Worm (Caenorhabditis elegans) whole organism, L3 larva: ENCODE data around the gene fnta-1.

Experiments used
- egl-27 ChIP-seq: sonication (generic microtip); optimal IDR thresholded peaks from 4 replicates; lab custom pipeline; 2017; ENCODE audit warnings: missing biosample characterization, missing genetic modification reagents, missing genetic modification characterization
- elt-3 ChIP-seq, 3 experiments: fragments of 150-350 bp in 1 of 3; sonication (generic microtip) in 2 of 3; optimal IDR thresholded peaks; 2 replicates in 2 of 3; 4 replicates in 1 of 3; lab custom pipeline; 2014 to 2017; ENCODE audit warnings: missing biosample characterization in 3 of 3, missing genetic modification characterization in 3 of 3
- lin-39 ChIP-seq: fragments of 150-350 bp; optimal IDR thresholded peaks from 2 replicates; lab custom pipeline; 2018; ENCODE audit warnings: missing biosample characterization, missing genetic modification reagents, missing genetic modification characterization
- nfya-1 ChIP-seq: sonication (generic microtip); optimal IDR thresholded peaks from 2 replicates; lab custom pipeline; 2017; ENCODE audit warnings: missing genetic modification characterization, mild to moderate bottlenecking, missing compliant biosample characterization, antibody characterized with exemption, moderate library complexity; ENCODE audit not compliant: insufficient read depth
- nhr-12 ChIP-seq: fragments of 150-350 bp; optimal IDR thresholded peaks from 2 replicates; lab custom pipeline; 2014; ENCODE audit warnings: missing biosample characterization, missing genetic modification characterization
- nhr-25 ChIP-seq: sonication (generic microtip); optimal IDR thresholded peaks from 2 replicates; lab custom pipeline; 2017; ENCODE audit warnings: missing biosample characterization, missing genetic modification characterization
- pha-4 ChIP-seq: fragments of 150-350 bp; optimal IDR thresholded peaks from 2 replicates; lab custom pipeline; 2014; ENCODE audit warnings: missing biosample characterization, missing genetic modification reagents, missing genetic modification characterization
- skn-1 ChIP-seq: fragments of 150-350 bp; optimal IDR thresholded peaks from 2 replicates; lab custom pipeline; 2014; ENCODE audit warnings: missing biosample characterization, missing genetic modification characterization
- snpc-4 ChIP-seq: fragments of 150-350 bp; optimal IDR thresholded peaks from 2 replicates; lab custom pipeline; 2014; ENCODE audit warnings: missing biosample characterization, missing genetic modification characterization
- tbx-2 ChIP-seq: sonication (generic microtip); optimal IDR thresholded peaks from 2 replicates; lab custom pipeline; 2016; ENCODE audit warnings: mild to moderate bottlenecking, missing genetic modification characterization, missing compliant biosample characterization

DNA sequence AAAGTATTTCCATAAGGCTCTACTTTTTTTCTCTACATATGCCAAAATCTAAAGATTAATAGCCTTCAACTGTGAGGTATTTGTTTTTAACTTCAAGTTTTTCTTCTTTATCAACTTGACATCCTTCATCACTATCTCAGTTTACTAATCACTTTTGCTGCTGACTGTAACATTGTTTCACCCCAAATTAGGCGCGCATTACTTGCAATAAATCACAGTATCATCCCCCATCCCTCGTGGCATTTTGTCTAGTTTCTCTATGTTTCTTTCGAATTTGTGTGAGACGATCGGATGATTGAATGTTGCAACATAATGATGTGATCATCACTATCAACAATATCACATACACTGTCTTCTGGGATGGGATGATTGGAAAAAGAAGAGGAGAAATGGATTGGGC is 7.4 kb upstream of the fnta-1 start:
- TF ChIP-seq nhr-25: peak; percentile 87
- no peak for TF ChIP-seq snpc-4 (tag; lab: Kevin White, UChicago)
- no peak for TF ChIP-seq pha-4 (tag; lab: Kevin White, UChicago)
- no peak for TF ChIP-seq nhr-12 (tag; lab: Kevin White, UChicago)
- no peak for TF ChIP-seq nfya-1
- no peak for TF ChIP-seq lin-39 (tag; lab: Kevin White, UChicago)
- TF ChIP-seq skn-1 (tag; lab: Kevin White, UChicago): no peak
- no peak for TF ChIP-seq egl-27 (tag; lab: Kevin White, UChicago)
- peak in 2 of 3 experiments; percentile 61 to 65 for TF ChIP-seq elt-3 (tag; optimal IDR thresholded peaks at IDR 0.05; lab: Kevin White, UChicago)
- no peak for TF ChIP-seq tbx-2 (tag; lab: Kevin White, UChicago)
